Fruit fly (Drosophila melanogaster): Measurements from ENCODE around the gene CG10163.

DNA sequence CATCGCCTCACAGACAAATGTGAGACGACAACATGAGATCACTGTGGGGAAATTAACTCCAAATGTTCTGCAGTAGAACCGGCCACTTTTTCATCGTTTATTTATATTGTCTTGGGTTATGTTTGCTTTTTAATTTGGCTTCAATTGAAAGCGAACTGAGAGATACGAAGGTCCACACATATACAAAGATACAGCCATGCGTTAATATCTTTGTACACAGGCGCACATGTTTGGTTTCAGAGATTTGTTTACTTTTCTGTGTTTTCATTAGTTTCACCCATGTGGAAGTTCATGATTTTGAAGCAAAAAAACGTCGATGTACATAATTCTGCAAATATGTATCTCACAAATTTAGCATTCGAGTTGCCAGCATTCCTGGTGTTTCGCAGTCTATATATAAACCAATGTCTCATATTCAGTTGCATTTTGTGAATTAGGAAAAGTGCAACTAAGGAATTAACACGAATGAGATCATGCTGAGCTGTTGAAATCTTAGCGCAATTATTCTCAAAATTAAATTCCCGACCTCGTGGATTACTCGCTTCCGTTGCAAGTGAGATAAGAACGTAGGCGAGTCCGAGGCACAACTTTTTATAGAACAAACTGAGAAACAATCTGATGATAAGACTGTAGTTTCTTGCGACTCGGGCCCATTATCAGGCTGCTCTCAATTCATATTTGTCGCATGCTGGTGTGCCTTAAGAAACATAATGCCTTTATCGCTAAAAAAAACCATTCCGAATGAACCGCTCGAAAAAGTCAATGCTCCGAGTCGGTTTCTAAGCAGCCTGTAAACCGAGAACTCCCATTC lies 42.4 kb downstream of the CG10163 start:
- no peak for TF ChIP-seq Pif1B (GFP tag; optimal IDR thresholded peaks at IDR 0.05)
- no peak for TF ChIP-seq CG34367 (tag; optimal IDR thresholded peaks at IDR 0.05)
- TF ChIP-seq Pif1A (GFP tag; optimal IDR thresholded peaks at IDR 0.05), result no peak
- no peak for TF ChIP-seq CG8159 (tag; optimal IDR thresholded peaks at IDR 0.05)
- TF ChIP-seq fd96Ca (GFP tag; IDR thresholded peaks at IDR 0.05), result no peak
- TF ChIP-seq CG13204 (GFP tag; optimal IDR thresholded peaks at IDR 0.05), result no peak

Measured in whole organism, pupa.